Worm (Caenorhabditis elegans): Measurements from ENCODE around the gene rgs-10.

The rgs-10 gene

ce11 chrX:14962456-14962855, at the start of gene rgs-10:
Gene rgs-10, plus strand, starts transcription at chrX:14962756.
- TF ChIP-seq mep-1 (tag; optimal IDR thresholded peaks at IDR 0.05) (no peak), dpl-1 (GFP tag; optimal IDR thresholded peaks at IDR 0.05) (no peak), nhr-6 (tag; optimal IDR thresholded peaks at IDR 0.05) (no peak), T26A8.4 (GFP tag; IDR thresholded peaks at IDR 0.05) (no peak), skn-1 (tag; optimal IDR thresholded peaks at IDR 0.05) (no peak), ctbp-1 (GFP tag; IDR thresholded peaks at IDR 0.05) (no peak), ceh-20 (GFP tag; IDR thresholded peaks at IDR 0.05) (no peak), mdt-29 (GFP tag; IDR thresholded peaks at IDR 0.05) (no peak), ama-1 (optimal IDR thresholded peaks at IDR 0.05) (no peak), arid-1 (GFP tag; conservative IDR thresholded peaks at IDR 0.05) (no peak), nhr-42 (GFP tag; IDR thresholded peaks at IDR 0.05) (no peak)

ce11 chrX:14916767-14917166, 45.8 kb upstream of the rgs-10 start:
- TF ChIP-seq fkh-10 (GFP tag; optimal IDR thresholded peaks at IDR 0.05) (peak; percentile 46), ceh-62 (tag; optimal IDR thresholded peaks at IDR 0.05) (no peak)

- TF ChIP-seq aha-1 (tag) (peak; percentile 4), T26A8.4 (GFP tag; IDR thresholded peaks at IDR 0.05) (no peak)
These were observed 44.0 kb upstream of the rgs-10 start, which contains the start of gene npr-40 for ce11 chrX:14918538-14918937. Gene npr-40, plus strand, starts transcription at chrX:14918838.

ce11 chrX:14920880-14921279, 41.7 kb upstream of the rgs-10 start:
- peak in 1 of 2 experiments; percentile 90 for TF ChIP-seq unc-62 (GFP tag; optimal IDR thresholded peaks at IDR 0.05 in 1 of 2)
- TF ChIP-seq unc-62 (tag; optimal IDR thresholded peaks at IDR 0.05), result no peak
- TF ChIP-seq dmd-8 (GFP tag; IDR thresholded peaks at IDR 0.05), result no peak
- TF ChIP-seq dmd-9 (GFP tag; IDR thresholded peaks at IDR 0.05), result no peak
- TF ChIP-seq fkh-10 (GFP tag; optimal IDR thresholded peaks at IDR 0.05), result peak; percentile 53

DNA sequence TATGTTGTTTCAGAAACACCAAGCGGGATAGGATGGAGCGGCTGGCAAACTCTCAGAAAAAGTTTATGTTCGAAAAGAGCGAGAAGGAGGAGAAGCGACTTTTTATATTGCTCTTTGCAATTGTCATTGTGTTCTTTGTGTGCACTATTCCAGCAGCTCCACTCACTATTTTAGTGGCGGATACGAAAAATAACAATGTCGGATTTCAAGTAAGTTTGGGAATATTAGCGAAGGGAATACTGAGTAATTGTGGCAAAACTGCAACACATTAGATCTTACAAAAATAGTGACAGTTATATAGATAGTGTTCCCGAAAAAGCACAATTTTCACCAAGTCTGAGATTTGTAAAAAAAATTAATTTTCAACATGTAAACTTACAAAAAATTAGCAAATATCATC, 39.8 kb upstream of the rgs-10 start:
- TF ChIP-seq hif-1 (tag; optimal IDR thresholded peaks at IDR 0.05) (no peak), aha-1 (tag) (peak; percentile 90)

DNA sequence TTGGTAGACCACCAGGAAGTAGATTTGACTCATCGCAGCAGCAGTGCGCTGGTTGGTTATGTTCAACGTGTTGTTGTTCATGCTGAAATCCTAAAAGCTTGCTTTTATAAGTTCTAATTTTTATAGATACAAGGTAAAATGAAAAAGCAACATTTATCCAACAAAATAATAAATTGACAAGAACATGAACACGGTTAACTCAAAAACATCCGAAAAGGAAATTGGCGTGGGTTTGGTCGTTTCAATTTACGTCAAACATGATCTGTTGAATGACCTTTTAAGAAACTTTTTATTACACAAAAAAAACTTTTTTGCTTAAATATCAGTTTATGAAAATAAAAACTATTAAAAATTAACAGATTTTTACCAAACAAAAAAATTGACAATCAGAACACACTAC, 33.7 kb upstream of the rgs-10 start, which contains the start of gene ntr-2:
Gene ntr-2 (minus strand): TSS at position 101 of the 400 bp plus-strand sequence.
- no peak for TF ChIP-seq dpl-1 (GFP tag; optimal IDR thresholded peaks at IDR 0.05)
- TF ChIP-seq nhr-42 (GFP tag; IDR thresholded peaks at IDR 0.05), result no peak
- no peak for TF ChIP-seq unc-130 (GFP tag; optimal IDR thresholded peaks at IDR 0.05)
- no peak for TF ChIP-seq F26F4.8 (GFP tag; conservative IDR thresholded peaks at IDR 0.05)
- TF ChIP-seq lin-1 (GFP tag; IDR thresholded peaks at IDR 0.05), result no peak
- no peak for TF ChIP-seq egl-43 (GFP tag; IDR thresholded peaks at IDR 0.05)
- no peak for TF ChIP-seq daf-12 (tag; optimal IDR thresholded peaks at IDR 0.05)
- TF ChIP-seq snpc-1.2 (GFP tag; IDR thresholded peaks at IDR 0.05), result no peak
- TF ChIP-seq hif-1 (tag; optimal IDR thresholded peaks at IDR 0.05), result no peak
- TF ChIP-seq T20F7.1 (GFP tag; optimal IDR thresholded peaks at IDR 0.05), result no peak

DNA sequence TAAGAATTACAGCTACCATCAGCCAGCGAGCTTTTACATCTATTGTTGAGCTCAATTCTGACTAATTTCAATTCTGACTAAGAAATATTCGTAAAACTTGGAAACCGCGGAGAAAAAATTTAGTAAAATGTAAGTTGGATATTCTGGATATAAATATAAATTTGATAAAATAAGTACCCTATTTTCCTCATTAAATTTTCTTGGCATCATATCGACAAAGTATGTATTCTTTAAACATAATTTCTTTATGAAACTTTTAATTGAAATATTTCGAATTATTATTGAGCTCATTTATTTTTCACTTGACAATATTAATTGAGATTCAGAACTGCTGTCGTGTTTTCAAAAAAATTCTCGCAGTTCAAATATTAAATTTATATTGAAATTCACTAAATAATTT, 33.0 kb upstream of the rgs-10 start:
- no peak for TF ChIP-seq cey-2 (tag; optimal IDR thresholded peaks at IDR 0.05; ENCODE audit: borderline replicate concordance, insufficient read depth)
- peak in 1 of 2 experiments; percentile 92 for TF ChIP-seq unc-62 (GFP tag; optimal IDR thresholded peaks at IDR 0.05 in 1 of 2)
- no peak for TF ChIP-seq unc-62 (tag; optimal IDR thresholded peaks at IDR 0.05)
- no peak for TF ChIP-seq set-16 (GFP tag; IDR thresholded peaks at IDR 0.05)

DNA sequence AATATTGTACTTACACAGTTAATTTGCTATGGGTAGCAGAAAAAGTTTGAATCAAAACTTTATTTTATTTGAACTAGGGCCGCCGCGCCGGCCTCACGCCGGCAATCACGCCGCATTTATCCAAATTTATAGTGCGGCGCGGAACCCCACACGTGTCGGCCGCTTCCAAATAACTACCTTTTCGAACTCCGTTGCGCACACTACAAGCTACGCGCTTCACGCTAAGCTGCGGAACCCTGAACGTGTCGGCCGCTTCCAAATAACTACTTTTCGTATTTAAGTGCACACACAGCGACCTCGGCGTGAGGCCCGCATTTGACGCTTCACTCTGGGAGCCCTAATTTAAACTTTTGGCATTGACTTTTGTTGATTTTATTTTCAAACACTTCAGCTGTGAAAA, 31.1 kb upstream of the rgs-10 start:
- TF ChIP-seq F49E8.2 (tag; optimal IDR thresholded peaks at IDR 0.05; ENCODE audit: borderline replicate concordance) (no peak), set-16 (GFP tag; IDR thresholded peaks at IDR 0.05) (peak; percentile 25; the same call in 1 of the 2 replicates), zip-11 (GFP tag; IDR thresholded peaks at IDR 0.05) (no peak)
